Worm (Caenorhabditis elegans): ENCODE data around the gene R11D1.7.

Gene R11D1.7

DNA sequence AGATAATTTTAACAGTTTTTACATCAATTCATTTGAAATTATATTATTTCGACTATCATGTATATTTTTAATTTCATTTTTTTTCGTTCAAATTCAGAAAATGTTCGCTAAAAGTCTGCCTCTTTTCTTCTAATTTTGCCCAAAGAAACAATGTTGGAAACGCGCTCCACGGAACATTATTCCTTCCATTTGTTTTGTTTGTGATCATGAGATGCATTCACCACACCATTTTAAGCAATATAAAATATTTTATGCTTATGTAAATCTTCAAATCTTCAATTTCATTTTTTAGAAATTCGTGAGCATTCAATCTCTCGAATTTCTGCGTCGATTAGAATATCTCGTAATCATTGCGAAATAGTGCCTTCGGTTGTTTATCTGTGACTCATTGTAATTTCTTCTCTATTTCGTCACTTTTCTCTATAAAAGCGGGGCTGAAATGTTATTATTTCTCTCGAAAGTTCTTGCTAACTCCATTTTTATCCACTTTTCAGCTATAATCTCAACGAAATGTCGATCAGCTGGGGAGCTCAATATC lies 22.4 kb upstream of the R11D1.7 start, which contains the start of gene istr-1:
Gene istr-1 (plus strand): TSS at position 495 of the 538 bp plus-strand sequence.
- peak; percentile 53 for TF ChIP-seq lin-14 (GFP tag; optimal IDR thresholded peaks at IDR 0.05)
- TF ChIP-seq lin-35 (GFP tag; optimal IDR thresholded peaks at IDR 0.05) = peak; percentile 33 to 52
- TF ChIP-seq nhr-11 (tag; optimal IDR thresholded peaks at IDR 0.05) = no peak
- peak; percentile 12 to 19 for TF ChIP-seq efl-1 (optimal IDR thresholded peaks at IDR 0.05)
- TF ChIP-seq efl-1 (GFP tag; optimal IDR thresholded peaks at IDR 0.05 in 1 of 2) = peak in 1 of 2 experiments; percentile 25
- TF ChIP-seq ceh-88 (GFP tag; IDR thresholded peaks at IDR 0.05) = no peak
- TF ChIP-seq snpc-4 (tag; optimal IDR thresholded peaks at IDR 0.05) = peak; percentile 16
- TF ChIP-seq nhr-47 (tag; optimal IDR thresholded peaks at IDR 0.05) = no peak
- TF ChIP-seq nhr-71 (tag; optimal IDR thresholded peaks at IDR 0.05) = peak; percentile 33
- no peak for TF ChIP-seq nhr-237 (tag; optimal IDR thresholded peaks at IDR 0.05)
- peak in 1 of 3 experiments; percentile 16 for TF ChIP-seq ceh-82 (tag; optimal IDR thresholded peaks at IDR 0.05)
- TF ChIP-seq dpl-1 (GFP tag; optimal IDR thresholded peaks at IDR 0.05) = peak in 2 of 3 experiments; percentile 7 to 51
- peak; percentile 33 for TF ChIP-seq lin-15B (tag; optimal IDR thresholded peaks at IDR 0.05)
- TF ChIP-seq lsy-2 (tag; optimal IDR thresholded peaks at IDR 0.05) = peak in 1 of 2 experiments; percentile 33
- TF ChIP-seq zip-4 (GFP tag; optimal IDR thresholded peaks at IDR 0.05) = peak; percentile 72
- TF ChIP-seq ces-1 (GFP tag; optimal IDR thresholded peaks at IDR 0.05) = no peak
- TF ChIP-seq fkh-8 (tag; optimal IDR thresholded peaks at IDR 0.05) = no peak
- peak; percentile 49 for TF ChIP-seq fos-1 (tag; optimal IDR thresholded peaks at IDR 0.05)
- TF ChIP-seq irx-1 (tag; optimal IDR thresholded peaks at IDR 0.05) = no peak
- no peak for TF ChIP-seq C16A3.4 (tag; optimal IDR thresholded peaks at IDR 0.05)
- TF ChIP-seq dsc-1 (tag; optimal IDR thresholded peaks at IDR 0.05) = peak; percentile 5
- TF ChIP-seq mep-1 (tag; optimal IDR thresholded peaks at IDR 0.05) = peak; percentile 35
- peak; percentile 6 for TF ChIP-seq skn-1 (tag; optimal IDR thresholded peaks at IDR 0.05)

DNA sequence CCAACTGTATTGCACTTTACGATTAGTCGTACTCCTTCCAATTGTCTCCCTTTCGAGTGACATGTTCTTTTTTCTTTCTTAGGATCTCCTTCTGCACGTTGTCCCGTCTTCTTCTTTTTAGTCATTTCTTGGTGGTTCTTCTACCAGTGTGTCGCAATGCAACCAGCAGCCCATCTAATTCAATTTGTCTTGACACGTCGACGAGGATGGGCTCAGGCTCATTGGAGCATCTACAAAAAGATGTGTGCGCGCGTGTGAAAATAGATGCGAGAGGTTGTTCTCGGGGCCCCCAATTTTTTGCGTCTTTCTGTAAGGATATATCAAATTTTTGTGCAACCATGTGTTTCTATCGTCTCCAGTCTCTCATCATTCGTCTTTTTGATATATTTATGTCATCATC lies 18.2 kb upstream of the R11D1.7 start:
- peak; percentile 42 for TF ChIP-seq ces-1 (GFP tag; optimal IDR thresholded peaks at IDR 0.05)
- TF ChIP-seq lsy-2 (tag; optimal IDR thresholded peaks at IDR 0.05) = no peak
- no peak for TF ChIP-seq zag-1 (tag; optimal IDR thresholded peaks at IDR 0.05)
- TF ChIP-seq fkh-8 (tag; optimal IDR thresholded peaks at IDR 0.05) = no peak
- TF ChIP-seq hlh-4 (tag; optimal IDR thresholded peaks at IDR 0.05) = no peak
- no peak for TF ChIP-seq tlp-1 (tag; optimal IDR thresholded peaks at IDR 0.05)
- TF ChIP-seq unc-30 (tag; optimal IDR thresholded peaks at IDR 0.05) = no peak
- TF ChIP-seq lin-14 (GFP tag; optimal IDR thresholded peaks at IDR 0.05) = peak; percentile 73

DNA sequence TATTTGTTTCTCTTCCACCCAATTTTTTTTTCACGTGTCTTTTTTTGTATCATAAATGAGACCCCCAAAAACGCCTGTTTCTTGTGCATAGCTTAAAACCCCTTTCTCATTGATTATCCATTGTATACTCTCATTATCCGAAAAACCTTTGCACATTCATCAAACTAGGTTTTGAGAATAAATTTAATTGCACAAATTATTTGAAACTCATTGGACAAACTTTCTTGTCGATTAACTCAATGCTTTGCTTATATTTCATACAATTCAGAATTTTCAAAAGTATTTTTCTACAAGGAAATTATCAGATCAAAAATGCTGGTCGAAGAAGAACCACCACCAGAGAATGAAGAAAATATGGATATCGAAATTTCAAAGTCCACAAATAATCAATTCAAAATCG lies 15.7 kb upstream of the R11D1.7 start, which contains the start of gene R11D1.1:
Gene R11D1.1 (plus strand): TSS at position 301 of the 400 bp plus-strand sequence.
- TF ChIP-seq ztf-11 (tag; optimal IDR thresholded peaks at IDR 0.05) = no peak

DNA sequence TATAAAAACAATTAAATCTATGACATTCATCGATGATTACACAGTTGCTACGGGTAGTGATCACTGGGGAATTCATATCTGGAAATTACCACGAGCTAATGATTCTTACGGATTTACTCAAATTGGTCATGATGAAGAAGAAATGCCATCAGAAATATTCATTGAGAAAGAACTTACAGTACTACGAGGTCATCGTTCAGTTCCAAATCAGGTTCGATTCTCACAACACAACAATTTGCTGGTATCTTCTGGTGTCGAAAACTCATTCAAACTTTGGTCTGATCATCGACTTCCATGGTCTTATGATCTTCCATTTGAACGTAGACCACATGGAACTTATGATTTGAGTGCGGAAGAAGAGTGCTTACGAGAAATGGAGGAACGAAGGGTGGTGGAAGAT lies 13.3 kb upstream of the R11D1.7 start:
- no peak for TF ChIP-seq efl-1 (optimal IDR thresholded peaks at IDR 0.05)
- TF ChIP-seq efl-1 (GFP tag; optimal IDR thresholded peaks at IDR 0.05 in 1 of 2) = peak in 1 of 2 experiments; percentile 65
- TF ChIP-seq ztf-11 (tag; optimal IDR thresholded peaks at IDR 0.05) = no peak

DNA sequence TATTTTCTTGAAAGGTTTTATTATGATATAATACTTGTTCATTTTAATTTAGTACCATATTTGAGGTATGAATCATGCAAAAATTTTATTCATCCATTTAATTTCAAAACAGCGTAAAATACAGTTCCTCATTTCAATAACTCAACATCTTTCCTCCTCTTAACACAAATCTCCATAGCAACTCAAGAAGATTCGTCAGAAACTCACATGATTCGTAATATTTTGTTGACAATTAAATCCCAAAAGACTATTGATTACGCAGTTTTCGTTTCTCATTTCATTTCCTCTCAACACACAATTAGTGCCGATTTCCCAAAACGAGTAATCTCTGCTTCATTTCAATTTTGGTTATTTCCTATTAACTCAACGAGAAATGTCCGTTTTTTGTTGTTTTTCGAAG lies 11.5 kb upstream of the R11D1.7 start, which contains the start of gene R11D1.2:
Gene R11D1.2 (plus strand): TSS at position 301 of the 400 bp plus-strand sequence.
- TF ChIP-seq ceh-8 (GFP tag; optimal IDR thresholded peaks at IDR 0.05) (peak; percentile 1), elt-2 (tag; optimal IDR thresholded peaks at IDR 0.05) (no peak), efl-1 (optimal IDR thresholded peaks at IDR 0.05) (no peak), efl-1 (GFP tag; optimal IDR thresholded peaks at IDR 0.05 in 1 of 2) (peak in 1 of 2 experiments; percentile 77)

ce11 chrV:12711999-12712398 lies 7.8 kb upstream of the R11D1.7 start, which contains the start of gene R11D1.3:
TSS of gene R11D1.3 (minus strand) at chrV:12712099.
- TF ChIP-seq fkh-10 (GFP tag; optimal IDR thresholded peaks at IDR 0.05) (no peak), alr-1 (tag; optimal IDR thresholded peaks at IDR 0.05; ENCODE audit: borderline replicate concordance) (no peak)
